Worm (Caenorhabditis elegans) whole organism, mixed stage, embryonic: ENCODE data around the gene F26F12.8.

Source experiments
- M03D4.4 ChIP-seq: sonication (generic microtip); optimal IDR thresholded peaks from 2 replicates; lab custom pipeline; 2017; ENCODE audit warnings: mild to moderate bottlenecking, missing genetic modification characterization, missing compliant biosample characterization
- bed-3 ChIP-seq: fragments of 200-800 bp; sonication (Bioruptor generic); optimal IDR thresholded peaks from 3 replicates; lab custom pipeline; 2018; ENCODE audit warnings: mild to moderate bottlenecking, missing genetic modification characterization, moderate library complexity, missing compliant biosample characterization
- blmp-1 ChIP-seq: fragments of 150-350 bp; optimal IDR thresholded peaks from 2 replicates; lab custom pipeline; 2014; ENCODE audit warnings: missing biosample characterization, missing genetic modification characterization
- ceh-39 ChIP-seq: fragments of 150-350 bp; optimal IDR thresholded peaks from 2 replicates; lab custom pipeline; 2014; ENCODE audit warnings: missing biosample characterization, missing genetic modification characterization
- ceh-83 ChIP-seq: fragments of 200-800 bp; sonication (Bioruptor generic); optimal IDR thresholded peaks from 2 replicates; lab custom pipeline; 2018; ENCODE audit warnings: mild to moderate bottlenecking, missing genetic modification characterization, missing compliant biosample characterization
- ces-1 ChIP-seq: fragments of 150-350 bp; optimal IDR thresholded peaks from 2 replicates; lab custom pipeline; 2014; ENCODE audit warnings: missing biosample characterization, missing genetic modification reagents, missing genetic modification characterization
- cnd-1 ChIP-seq: fragments of 200-800 bp; sonication (Bioruptor generic); optimal IDR thresholded peaks from 2 replicates; lab custom pipeline; 2018; ENCODE audit warnings: mild to moderate bottlenecking, missing genetic modification characterization, missing compliant biosample characterization
- drap-1 ChIP-seq: fragments of 200-800 bp; sonication (Bioruptor generic); optimal IDR thresholded peaks from 3 replicates; lab custom pipeline; 2018; ENCODE audit warnings: mild to moderate bottlenecking, missing genetic modification characterization, missing compliant biosample characterization
- elt-3 ChIP-seq: fragments of 150-350 bp; optimal IDR thresholded peaks from 2 replicates; lab custom pipeline; 2014; ENCODE audit warnings: missing biosample characterization, missing genetic modification characterization
- flh-1 ChIP-seq: fragments of 200-800 bp; sonication (Bioruptor generic); optimal IDR thresholded peaks from 2 replicates; lab custom pipeline; 2018; ENCODE audit warnings: mild to moderate bottlenecking, missing genetic modification characterization, moderate library complexity, missing compliant biosample characterization
- ham-2 ChIP-seq: fragments of 200-800 bp; sonication (Bioruptor generic); optimal IDR thresholded peaks from 2 replicates; lab custom pipeline; 2018; ENCODE audit warnings: mild to moderate bottlenecking, missing genetic modification characterization, missing compliant biosample characterization
- hlh-1 ChIP-seq: fragments of 150-350 bp; optimal IDR thresholded peaks from 2 replicates; lab custom pipeline; 2014; ENCODE audit warnings: missing biosample characterization, missing genetic modification reagents, missing genetic modification characterization
- lin-13 ChIP-seq: fragments of 150-350 bp; optimal IDR thresholded peaks from 2 replicates; lab custom pipeline; 2014; ENCODE audit warnings: missing biosample characterization, missing genetic modification characterization
- lin-32 ChIP-seq: fragments of 200-800 bp; sonication (Bioruptor generic); optimal IDR thresholded peaks from 2 replicates; lab custom pipeline; 2018; ENCODE audit warnings: mild to moderate bottlenecking, missing genetic modification characterization, missing compliant biosample characterization
- lsy-2 ChIP-seq: fragments of 150-350 bp; optimal IDR thresholded peaks from 2 replicates; lab custom pipeline; 2014; ENCODE audit warnings: missing biosample characterization, missing genetic modification characterization
- mab-5 ChIP-seq: fragments of 150-350 bp; optimal IDR thresholded peaks from 2 replicates; lab custom pipeline; 2014; ENCODE audit warnings: missing biosample characterization, missing genetic modification characterization
- mep-1 ChIP-seq: fragments of 150-350 bp; optimal IDR thresholded peaks from 2 replicates; lab custom pipeline; 2017; ENCODE audit warnings: missing biosample characterization, missing genetic modification reagents, missing genetic modification characterization, inconsistent platforms
- mls-2 ChIP-seq: sonication (generic microtip); optimal IDR thresholded peaks from 2 replicates; lab custom pipeline; 2016; ENCODE audit warnings: mild to moderate bottlenecking, missing genetic modification characterization, moderate library complexity, missing compliant biosample characterization
- nhr-12 ChIP-seq: fragments of 150-350 bp; optimal IDR thresholded peaks from 2 replicates; lab custom pipeline; 2014; ENCODE audit warnings: missing biosample characterization, missing genetic modification characterization
- nhr-2 ChIP-seq: fragments of 150-350 bp; optimal IDR thresholded peaks from 2 replicates; lab custom pipeline; 2014; ENCODE audit warnings: missing biosample characterization, missing genetic modification characterization
- nhr-237 ChIP-seq: fragments of 150-350 bp; optimal IDR thresholded peaks from 2 replicates; lab custom pipeline; 2014; ENCODE audit warnings: missing biosample characterization, missing genetic modification characterization
- pha-4 ChIP-seq: fragments of 150-350 bp; optimal IDR thresholded peaks from 2 replicates; lab custom pipeline; 2018; ENCODE audit warnings: missing biosample characterization, missing genetic modification reagents, missing genetic modification characterization
- sem-2 ChIP-seq: fragments of 200-800 bp; sonication (Bioruptor generic); optimal IDR thresholded peaks from 2 replicates; lab custom pipeline; 2018; ENCODE audit warnings: mild to moderate bottlenecking, missing genetic modification characterization, missing compliant biosample characterization
- snpc-4 ChIP-seq: fragments of 150-350 bp; optimal IDR thresholded peaks from 2 replicates; lab custom pipeline; 2014; ENCODE audit warnings: missing biosample characterization, missing genetic modification characterization
- tbx-8 ChIP-seq: fragments of 200-800 bp; sonication (Bioruptor generic); optimal IDR thresholded peaks from 2 replicates; lab custom pipeline; 2018; ENCODE audit warnings: mild to moderate bottlenecking, missing genetic modification characterization, moderate library complexity, missing compliant biosample characterization
- unc-120 ChIP-seq: sonication (generic microtip); optimal IDR thresholded peaks from 2 replicates; lab custom pipeline; 2017; ENCODE audit warnings: missing genetic modification characterization, missing compliant biosample characterization; ENCODE audit not compliant: poor library complexity, severe bottlenecking
- unc-39 ChIP-seq: fragments of 150-350 bp; optimal IDR thresholded peaks from 2 replicates; lab custom pipeline; 2014; ENCODE audit warnings: missing biosample characterization, missing genetic modification characterization
- unc-62 ChIP-seq: fragments of 150-350 bp; optimal IDR thresholded peaks from 2 replicates; lab custom pipeline; 2014; ENCODE audit warnings: missing biosample characterization, missing genetic modification reagents, missing genetic modification characterization
- zip-8 ChIP-seq: fragments of 150-350 bp; optimal IDR thresholded peaks from 2 replicates; lab custom pipeline; 2014; ENCODE audit warnings: missing biosample characterization, missing genetic modification characterization
- ztf-11 ChIP-seq: fragments of 150-350 bp; optimal IDR thresholded peaks from 2 replicates; lab custom pipeline; 2014; ENCODE audit warnings: missing biosample characterization, missing genetic modification characterization

The F26F12.8 gene

ce11 chrV:5845669-5846189, 16.6 kb downstream of the F26F12.8 start, which contains the start of gene F26F12.3:
TSS of gene F26F12.3 (minus strand) at chrV:5845719.
- TF ChIP-seq drap-1 (no peak), unc-120 (peak; percentile 15)

ce11 chrV:5845162-5845561, 17.2 kb downstream of the F26F12.8 start:
- TF ChIP-seq mep-1 (no peak), M03D4.4 (tag; lab: Kevin White, UChicago) (no peak), pha-4 (tag; lab: Kevin White, UChicago) (no peak), elt-3 (tag; lab: Kevin White, UChicago) (no peak), unc-39 (tag; lab: Kevin White, UChicago) (no peak), lsy-2 (no peak), unc-120 (no peak), nhr-2 (tag; lab: Kevin White, UChicago) (no peak), ceh-83 (no peak), lin-13 (tag; lab: Kevin White, UChicago) (no peak), unc-62 (no peak), bed-3 (GFP tag; lab: Kevin White, UChicago) (no peak), snpc-4 (no peak), ztf-11 (tag; lab: Kevin White, UChicago) (no peak), nhr-237 (no peak), ceh-39 (tag; lab: Kevin White, UChicago) (no peak), cnd-1 (tag; lab: Kevin White, UChicago) (no peak)

ce11 chrV:5844349-5844760, 18.0 kb downstream of the F26F12.8 start:
- TF ChIP-seq nhr-237 (no peak), unc-120 (no peak), sem-2 (GFP tag; lab: Kevin White, UChicago) (no peak), nhr-2 (tag; lab: Kevin White, UChicago) (no peak), elt-3 (tag; lab: Kevin White, UChicago) (no peak), ceh-39 (tag; lab: Kevin White, UChicago) (no peak), M03D4.4 (tag; lab: Kevin White, UChicago) (no peak), unc-62 (no peak), lsy-2 (no peak)
- TF ChIP-seq, all 35 proteins: peak for 0

- TF ChIP-seq mab-5 (tag; lab: Kevin White, UChicago) (no peak), ceh-83 (peak; percentile 13), drap-1 (peak; percentile 6), flh-1 (GFP tag; lab: Kevin White, UChicago) (no peak), lin-32 (GFP tag; lab: Kevin White, UChicago) (no peak), lin-13 (tag; lab: Kevin White, UChicago) (no peak), nhr-12 (tag; lab: Kevin White, UChicago) (no peak), zip-8 (tag; lab: Kevin White, UChicago) (no peak)
- TF ChIP-seq, all 35 proteins: peak for 2
These were observed 18.7 kb downstream of the F26F12.8 start for ce11 chrV:5843415-5844337.

ce11 chrV:5842507-5843144, 19.7 kb downstream of the F26F12.8 start:
- TF ChIP-seq pha-4 (tag; lab: Kevin White, UChicago), result no peak
- no peak for TF ChIP-seq bed-3 (GFP tag; lab: Kevin White, UChicago)
- TF ChIP-seq ztf-11 (tag; lab: Kevin White, UChicago), result no peak
- TF ChIP-seq elt-3 (tag; lab: Kevin White, UChicago), result no peak
- TF ChIP-seq drap-1, result no peak
- TF ChIP-seq lin-13 (tag; lab: Kevin White, UChicago), result no peak
- no peak for TF ChIP-seq mab-5 (tag; lab: Kevin White, UChicago)
- TF ChIP-seq unc-39 (tag; lab: Kevin White, UChicago), result no peak
- TF ChIP-seq snpc-4, result no peak
- no peak for TF ChIP-seq unc-120
- no peak for TF ChIP-seq tbx-8 (GFP tag; lab: Kevin White, UChicago)
- no peak for TF ChIP-seq zip-8 (tag; lab: Kevin White, UChicago)
- no peak for TF ChIP-seq nhr-237
- TF ChIP-seq hlh-1 (tag; lab: Kevin White, UChicago), result no peak
- TF ChIP-seq, all 35 proteins: peak for 0

- TF ChIP-seq mls-2 (tag; lab: Kevin White, UChicago), result no peak
- no peak for TF ChIP-seq lin-13 (tag; lab: Kevin White, UChicago)
- TF ChIP-seq hlh-1 (tag; lab: Kevin White, UChicago), result no peak
- TF ChIP-seq ces-1 (GFP tag; lab: Kevin White, UChicago), result no peak
- no peak for TF ChIP-seq cnd-1 (tag; lab: Kevin White, UChicago)
- TF ChIP-seq drap-1, result no peak
- no peak for TF ChIP-seq unc-62
- TF ChIP-seq ham-2, result no peak
- no peak for TF ChIP-seq ceh-83
- TF ChIP-seq blmp-1 (tag; lab: Kevin White, UChicago), result no peak
- no peak for TF ChIP-seq nhr-237
- no peak for TF ChIP-seq ceh-39 (tag; lab: Kevin White, UChicago)
- TF ChIP-seq M03D4.4 (tag; lab: Kevin White, UChicago), result no peak
- TF ChIP-seq mep-1, result no peak
These were observed 21.4 kb downstream of the F26F12.8 start for ce11 chrV:5840939-5841338.
